Fruit fly (Drosophila melanogaster): ENCODE results near the gene Mps1.

dm6 chr3R:17646102-17647050 is 24.7 kb upstream of the Mps1 start:
- TF ChIP-seq Optix (GFP tag; IDR thresholded peaks at IDR 0.05) (no peak), Spps (tag; optimal IDR thresholded peaks at IDR 0.05) (no peak), Scr (GFP tag; IDR thresholded peaks at IDR 0.05; ENCODE audit: partially characterized antibody) (peak; percentile 72)
